Fruit fly (Drosophila melanogaster) whole organism, embryonic: ENCODE data around the gene fz3.

ENCODE experiments used
- Ada2b ChIP-seq: fragments of 200-800 bp; sonication (Bioruptor generic); IDR thresholded peaks from 2 replicates; pipeline ENCODE4 v1.3.6; 2022; ENCODE audit warnings: missing biosample characterization, missing genetic modification characterization
- BtbVII ChIP-seq: fragments of 200-800 bp; sonication (Bioruptor generic); optimal IDR thresholded peaks from 3 replicates; lab custom pipeline; 2017; ENCODE audit warnings: missing biosample characterization, mild to moderate bottlenecking, missing genetic modification characterization
- CG10565 ChIP-seq: fragments of 200-800 bp; sonication (Bioruptor generic); optimal IDR thresholded peaks from 3 replicates; lab custom pipeline; 2016; ENCODE audit warnings: missing biosample characterization, mild to moderate bottlenecking, missing genetic modification characterization
- CG12071 ChIP-seq: fragments of 200-800 bp; sonication (Bioruptor generic); optimal IDR thresholded peaks from 3 replicates; lab custom pipeline; 2018; ENCODE audit warnings: missing biosample characterization, mild to moderate bottlenecking, missing genetic modification characterization
- CG12155 ChIP-seq: fragments of 200-800 bp; sonication (Bioruptor generic); optimal IDR thresholded peaks from 3 replicates; lab custom pipeline; 2016; ENCODE audit warnings: missing biosample characterization, missing genetic modification characterization
- CG12219 ChIP-seq: fragments of 200-800 bp; sonication (Bioruptor generic); optimal IDR thresholded peaks from 3 replicates; lab custom pipeline; 2018; ENCODE audit warnings: missing biosample characterization, mild to moderate bottlenecking, missing genetic modification characterization
- CG12769 ChIP-seq: fragments of 200-800 bp; sonication (Bioruptor generic); optimal IDR thresholded peaks from 2 replicates; lab custom pipeline; 2019; ENCODE audit warnings: missing biosample characterization, mild to moderate bottlenecking, missing genetic modification characterization, moderate library complexity
- CG13624 ChIP-seq: fragments of 200-800 bp; sonication (Bioruptor generic); optimal IDR thresholded peaks from 2 replicates; lab custom pipeline; 2016; ENCODE audit warnings: missing biosample characterization, missing genetic modification characterization
- CG14441 ChIP-seq: fragments of 200-800 bp; sonication (Bioruptor generic); IDR thresholded peaks from 2 replicates; pipeline ENCODE4 v1.3.6; 2022; ENCODE audit warnings: missing biosample characterization, missing genetic modification characterization
- CG14965 ChIP-seq: fragments of 200-800 bp; sonication (Bioruptor generic); optimal IDR thresholded peaks from 2 replicates; lab custom pipeline; 2016; ENCODE audit warnings: missing biosample characterization, missing genetic modification characterization, borderline replicate concordance
- CG15011 ChIP-seq: fragments of 200-800 bp; sonication (Bioruptor generic); optimal IDR thresholded peaks from 3 replicates; lab custom pipeline; 2018; ENCODE audit warnings: missing biosample characterization, mild to moderate bottlenecking, missing genetic modification characterization
- CG1832 ChIP-seq: fragments of 200-800 bp; sonication (Bioruptor generic); optimal IDR thresholded peaks from 2 replicates; lab custom pipeline; 2017; ENCODE audit warnings: missing biosample characterization, mild to moderate bottlenecking, missing genetic modification characterization, inconsistent platforms
- CG2129 ChIP-seq: fragments of 200-800 bp; sonication (Bioruptor generic); IDR thresholded peaks from 2 replicates; pipeline ENCODE4 v1.3.6; 2022; ENCODE audit warnings: missing biosample characterization, missing genetic modification characterization; ENCODE audit not compliant: partially characterized antibody
- CG33557 ChIP-seq: fragments of 200-800 bp; sonication (Bioruptor generic); optimal IDR thresholded peaks from 2 replicates; lab custom pipeline; 2019; ENCODE audit warnings: missing biosample characterization, mild to moderate bottlenecking, missing genetic modification characterization, moderate library complexity
- CG3995 ChIP-seq: fragments of 200-800 bp; sonication (Bioruptor generic); optimal IDR thresholded peaks from 3 replicates; lab custom pipeline; 2016; ENCODE audit warnings: missing biosample characterization, missing genetic modification characterization
- CG4360 ChIP-seq: fragments of 200-800 bp; sonication (Bioruptor generic); IDR thresholded peaks from 2 replicates; pipeline ENCODE4 v1.3.6; 2022; ENCODE audit warnings: missing biosample characterization, missing genetic modification characterization
- CG4424 ChIP-seq: fragments of 200-800 bp; sonication (Bioruptor generic); optimal IDR thresholded peaks from 3 replicates; lab custom pipeline; 2016; ENCODE audit warnings: missing biosample characterization, missing genetic modification characterization
- CG6175 ChIP-seq: fragments of 200-800 bp; sonication (Bioruptor generic); IDR thresholded peaks from 3 replicates; pipeline ENCODE4 v1.3.6; 2022; ENCODE audit warnings: missing biosample characterization, missing genetic modification characterization
- CG6689 ChIP-seq: fragments of 200-800 bp; sonication (Bioruptor generic); IDR thresholded peaks from 2 replicates; pipeline ENCODE4 v1.3.6; 2022; ENCODE audit warnings: missing biosample characterization, missing genetic modification characterization
- CG7963 ChIP-seq: fragments of 200-800 bp; sonication (Bioruptor generic); IDR thresholded peaks from 3 replicates; pipeline ENCODE4 v1.3.6; 2022; ENCODE audit warnings: missing biosample characterization, missing genetic modification characterization; ENCODE audit not compliant: partially characterized antibody
- CG8089 ChIP-seq: fragments of 200-800 bp; sonication (Bioruptor generic); optimal IDR thresholded peaks from 3 replicates; lab custom pipeline; 2016; ENCODE audit warnings: missing biosample characterization, missing genetic modification characterization
- CG8944 ChIP-seq: fragments of 200-800 bp; sonication (Bioruptor generic); optimal IDR thresholded peaks from 3 replicates; lab custom pipeline; 2016; ENCODE audit warnings: missing biosample characterization, missing genetic modification characterization
- CG9727 ChIP-seq: fragments of 200-800 bp; sonication (Bioruptor generic); optimal IDR thresholded peaks from 3 replicates; lab custom pipeline; 2017; ENCODE audit warnings: missing biosample characterization, mild to moderate bottlenecking, missing genetic modification characterization
- CTCF ChIP-seq: fragments of 200-800 bp; sonication (Bioruptor generic); optimal IDR thresholded peaks from 2 replicates; lab custom pipeline; 2017; ENCODE audit warnings: missing biosample characterization, mild to moderate bottlenecking, missing genetic modification characterization, moderate library complexity
- Dfd ChIP-seq, 2 experiments: fragments of >200 bp; optimal IDR thresholded peaks; 2 replicates each; lab custom pipeline; 2017; ENCODE audit warnings: missing biosample characterization in 2 of 2, missing genetic modification characterization in 2 of 2
- Fer1 ChIP-seq: fragments of 200-800 bp; sonication (Bioruptor generic); optimal IDR thresholded peaks from 2 replicates; lab custom pipeline; 2017; ENCODE audit warnings: missing biosample characterization, mild to moderate bottlenecking, missing genetic modification characterization
- HHEX ChIP-seq: fragments of 200-800 bp; sonication (Bioruptor generic); optimal IDR thresholded peaks from 3 replicates; lab custom pipeline; 2017; ENCODE audit warnings: missing biosample characterization, mild to moderate bottlenecking, missing genetic modification characterization, missing genetic modification reagents
- HmgD ChIP-seq: fragments of 200-800 bp; sonication (Bioruptor generic); optimal IDR thresholded peaks from 3 replicates; lab custom pipeline; 2016; ENCODE audit warnings: missing biosample characterization, missing genetic modification characterization
- Hr3 ChIP-seq: fragments of 200-800 bp; sonication (Bioruptor generic); optimal IDR thresholded peaks from 3 replicates; lab custom pipeline; 2016; ENCODE audit warnings: missing biosample characterization, missing genetic modification characterization
- Hr51 ChIP-seq, 2 experiments: fragments of 200-800 bp; sonication (Bioruptor generic); optimal IDR thresholded peaks; 2 replicates in 1 of 2; 3 replicates in 1 of 2; lab custom pipeline; 2016 to 2018; ENCODE audit warnings: missing biosample characterization in 2 of 2, missing genetic modification characterization in 2 of 2, mild to moderate bottlenecking in 1 of 2, moderate library complexity in 1 of 2
- NFAT ChIP-seq: fragments of 200-800 bp; sonication (Bioruptor generic); IDR thresholded peaks from 2 replicates; pipeline ENCODE4 v1.3.6; 2022; ENCODE audit warnings: missing biosample characterization, missing genetic modification characterization
- NK7.1 ChIP-seq: fragments of 200-800 bp; sonication (Bioruptor generic); optimal IDR thresholded peaks from 3 replicates; lab custom pipeline; 2016; ENCODE audit warnings: missing biosample characterization, missing genetic modification characterization
- Oaz ChIP-seq: fragments of 200-800 bp; sonication (Bioruptor generic); IDR thresholded peaks from 2 replicates; pipeline ENCODE4 v1.3.6; 2022; ENCODE audit warnings: missing biosample characterization, missing genetic modification characterization
- Poxn ChIP-seq: fragments of 200-800 bp; sonication (Bioruptor generic); IDR thresholded peaks from 2 replicates; pipeline ENCODE4 v1.3.6; 2022; ENCODE audit warnings: missing biosample characterization, missing genetic modification characterization
- Spps ChIP-seq: fragments of 200-800 bp; sonication (Bioruptor generic); optimal IDR thresholded peaks from 2 replicates; lab custom pipeline; 2018; ENCODE audit warnings: missing biosample characterization, mild to moderate bottlenecking, missing genetic modification characterization
- Taf1 ChIP-seq: fragments of 200-800 bp; sonication (Bioruptor generic); IDR thresholded peaks from 2 replicates; pipeline ENCODE4 v1.3.6; 2022; ENCODE audit warnings: missing biosample characterization, missing genetic modification characterization
- Trl ChIP-seq, 3 experiments: fragments of >200 bp in 2 of 3; fragments of 200-800 bp in 1 of 3; sonication (Bioruptor generic) in 1 of 3; optimal IDR thresholded peaks; 2 replicates in 1 of 3; 3 replicates in 2 of 3; lab custom pipeline; 2016 to 2017; ENCODE audit warnings: missing biosample characterization in 1 of 3, missing genetic modification characterization in 1 of 3
- Vsx1 ChIP-seq: fragments of 200-800 bp; sonication (Bioruptor generic); optimal IDR thresholded peaks from 2 replicates; lab custom pipeline; 2017; ENCODE audit warnings: missing biosample characterization, mild to moderate bottlenecking, missing genetic modification characterization, missing genetic modification reagents
- Xbp1 ChIP-seq: fragments of 200-800 bp; sonication (Bioruptor generic); optimal IDR thresholded peaks from 3 replicates; lab custom pipeline; 2016; ENCODE audit warnings: missing biosample characterization, mild to moderate bottlenecking, missing genetic modification characterization
- abd-A ChIP-seq: fragments of 200-800 bp; sonication (Bioruptor generic); optimal IDR thresholded peaks from 3 replicates; lab custom pipeline; 2019; ENCODE audit warnings: missing biosample characterization, mild to moderate bottlenecking, missing genetic modification characterization, moderate library complexity
- amos ChIP-seq: fragments of 200-800 bp; sonication (Bioruptor generic); IDR thresholded peaks from 2 replicates; pipeline ENCODE4 v1.3.6; 2022; ENCODE audit warnings: missing biosample characterization, missing genetic modification characterization; ENCODE audit not compliant: partially characterized antibody
- dpn ChIP-seq, 2 experiments: fragments of 200-800 bp; sonication (Bioruptor generic); optimal IDR thresholded peaks; 3 replicates each; lab custom pipeline; 2016; ENCODE audit warnings: missing biosample characterization in 2 of 2, missing genetic modification characterization in 2 of 2
- gt ChIP-seq: fragments of 200-800 bp; sonication (Bioruptor generic); IDR thresholded peaks from 2 replicates; pipeline ENCODE4 v1.3.6; 2022; ENCODE audit warnings: missing biosample characterization, missing genetic modification characterization
- jumu ChIP-seq: fragments of 200-800 bp; sonication (Bioruptor generic); optimal IDR thresholded peaks from 3 replicates; lab custom pipeline; 2016; ENCODE audit warnings: missing biosample characterization, missing genetic modification characterization
- lilli ChIP-seq: fragments of 200-800 bp; sonication (Bioruptor generic); optimal IDR thresholded peaks from 3 replicates; lab custom pipeline; 2016; ENCODE audit warnings: missing biosample characterization, missing genetic modification characterization
- luna ChIP-seq: fragments of 200-800 bp; sonication (Bioruptor generic); optimal IDR thresholded peaks from 2 replicates; lab custom pipeline; 2016; ENCODE audit warnings: missing biosample characterization, missing genetic modification characterization
- mam ChIP-seq: fragments of 200-800 bp; sonication (Bioruptor generic); optimal IDR thresholded peaks from 3 replicates; lab custom pipeline; 2016; ENCODE audit warnings: missing biosample characterization, missing genetic modification characterization
- mld ChIP-seq: fragments of 200-800 bp; sonication (Bioruptor generic); IDR thresholded peaks from 3 replicates; pipeline ENCODE4 v1.3.6; 2022; ENCODE audit warnings: missing biosample characterization, missing genetic modification characterization; ENCODE audit not compliant: partially characterized antibody
- onecut ChIP-seq: fragments of 200-800 bp; sonication (Bioruptor generic); IDR thresholded peaks from 2 replicates; pipeline ENCODE4 v1.3.6; 2022; ENCODE audit warnings: missing biosample characterization, missing genetic modification characterization
- trem ChIP-seq: fragments of 200-800 bp; optimal IDR thresholded peaks from 3 replicates; lab custom pipeline; 2019; ENCODE audit warnings: missing biosample characterization, mild to moderate bottlenecking, missing genetic modification characterization, moderate library complexity
- tx ChIP-seq: fragments of 200-800 bp; sonication (Bioruptor generic); optimal IDR thresholded peaks from 2 replicates; lab custom pipeline; 2016; ENCODE audit warnings: missing biosample characterization, missing genetic modification characterization

The fz3 gene

DNA sequence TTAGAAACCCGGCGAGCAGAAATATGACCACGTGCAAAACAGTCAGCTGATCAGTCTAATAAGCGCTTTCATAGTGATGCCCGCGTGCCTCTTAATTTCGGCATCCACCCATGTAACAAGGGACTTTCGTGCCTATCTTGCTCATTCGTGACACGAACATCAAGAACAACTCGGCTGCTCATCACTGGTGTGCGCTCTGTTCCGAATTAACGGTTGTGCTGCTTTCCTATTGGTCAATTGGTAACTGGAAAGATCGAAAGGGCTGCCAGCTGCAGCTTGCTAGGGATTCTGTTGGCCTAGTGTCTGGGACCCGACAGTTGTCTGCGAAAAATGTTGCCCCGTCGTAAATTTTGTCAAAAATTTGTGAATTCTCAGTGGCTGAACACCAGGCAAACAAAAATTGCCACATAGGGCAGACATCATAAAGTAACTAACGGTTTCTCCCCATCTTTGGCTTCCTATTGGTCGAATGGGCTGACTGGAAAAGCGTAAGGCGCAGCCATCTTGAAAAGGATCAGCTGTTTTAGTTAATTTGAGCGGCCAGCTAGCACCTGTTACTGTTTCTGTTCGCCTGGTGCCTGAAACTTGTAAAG, 26.7 kb downstream of the fz3 start (continued):
- TF ChIP-seq mam (GFP tag; lab: Kevin White, UChicago) (no peak), NK7.1 (GFP tag; lab: Kevin White, UChicago) (no peak), CG4360 (no peak), BtbVII (GFP tag; lab: Kevin White, UChicago) (no peak), CG8944 (GFP tag; lab: Kevin White, UChicago) (no peak), CG12071 (GFP tag; lab: Kevin White, UChicago) (no peak), CG12155 (no peak), CG6175 (GFP tag; lab: Robert Waterston, UW) (no peak), Hr51 (GFP tag; optimal IDR thresholded peaks at IDR 0.05; lab: Kevin White, UChicago) (no peak), CG33557 (no peak), Ada2b (GFP tag; lab: Robert Waterston, UW) (no peak), Hr3 (GFP tag; lab: Kevin White, UChicago) (no peak), CG8089 (GFP tag; lab: Kevin White, UChicago) (no peak), Xbp1 (peak; percentile 34), CG7963 (GFP tag; lab: Robert Waterston, UW) (peak; percentile 92), dpn (GFP tag; optimal IDR thresholded peaks at IDR 0.05; lab: Kevin White, UChicago) (peak in 1 of 2 experiments; percentile 32), CG15011 (GFP tag; lab: Kevin White, UChicago) (no peak), trem (peak; percentile 23), CG14965 (no peak), onecut (no peak), amos (peak; percentile 95), gt (no peak), CG12219 (GFP tag; lab: Kevin White, UChicago) (no peak), CG4424 (GFP tag; lab: Kevin White, UChicago) (peak; percentile 3), Dfd (GFP tag; optimal IDR thresholded peaks at IDR 0.05; lab: Kevin White, UChicago) (no peak), CG2129 (peak; percentile 97), CTCF (GFP tag; lab: Kevin White, UChicago) (no peak), Taf1 (GFP tag; lab: Robert Waterston, UW) (no peak), Vsx1 (no peak), CG6689 (no peak), abd-A (no peak), Oaz (GFP tag; lab: Robert Waterston, UW) (no peak), tx (GFP tag; lab: Kevin White, UChicago) (no peak), Poxn (GFP tag; lab: Robert Waterston, UW) (no peak), CG9727 (peak; percentile 2), CG3995 (GFP tag; lab: Kevin White, UChicago) (no peak), Fer1 (GFP tag; lab: Kevin White, UChicago) (peak; percentile 5), Trl (optimal IDR thresholded peaks at IDR 0.05; lab: Kevin White, UChicago) (no peak), Trl (GFP tag; optimal IDR thresholded peaks at IDR 0.05; lab: Kevin White, UChicago) (no peak), HHEX (no peak), CG14441 (no peak), CG1832 (GFP tag; lab: Kevin White, UChicago) (no peak), jumu (GFP tag; lab: Kevin White, UChicago) (no peak), luna (GFP tag; lab: Kevin White, UChicago) (no peak), mld (GFP tag; lab: Robert Waterston, UW) (peak; percentile 96), CG13624 (GFP tag; lab: Kevin White, UChicago) (peak; percentile 10), CG12769 (tag; lab: Kevin White, UChicago) (no peak), Spps (tag; lab: Kevin White, UChicago) (no peak), NFAT (peak; percentile 8; the same call in 1 of the 2 replicates), HmgD (GFP tag; lab: Kevin White, UChicago) (peak; percentile 18), CG10565 (no peak), lilli (GFP tag; lab: Kevin White, UChicago) (peak; percentile 35)
